Worm (Caenorhabditis elegans) whole organism, late embryonic: ENCODE data around the gene F46C8.1.
A peak's percentile ranks its signal among the peaks of the same experiment; 100 is the strongest.

Source experiments
- C08G9.2 ChIP-seq: sonication (generic microtip); optimal IDR thresholded peaks from 2 replicates; lab custom pipeline; 2016; ENCODE audit warnings: mild to moderate bottlenecking, missing genetic modification characterization, moderate library complexity, missing compliant biosample characterization
- F13H6.1 ChIP-seq: sonication (generic microtip); optimal IDR thresholded peaks from 2 replicates; lab custom pipeline; 2016; ENCODE audit warnings: missing genetic modification characterization, missing compliant biosample characterization
- K09A11.1 ChIP-seq: sonication (generic microtip); optimal IDR thresholded peaks from 2 replicates; lab custom pipeline; 2017; ENCODE audit warnings: antibody characterized with exemption, mild to moderate bottlenecking, missing genetic modification characterization, missing compliant biosample characterization; ENCODE audit not compliant: insufficient read depth
- T23F11.4 ChIP-seq: fragments of 200-800 bp; sonication (Bioruptor generic); optimal IDR thresholded peaks from 2 replicates; lab custom pipeline; 2018; ENCODE audit warnings: mild to moderate bottlenecking, missing genetic modification characterization, missing compliant biosample characterization
- Y22D7AL.16 ChIP-seq: sonication (generic microtip); optimal IDR thresholded peaks from 2 replicates; lab custom pipeline; 2016; ENCODE audit warnings: missing genetic modification characterization, missing compliant biosample characterization
- ama-1 ChIP-seq: fragments of 150-350 bp; optimal IDR thresholded peaks from 2 replicates; lab custom pipeline; 2014
- ceh-18 ChIP-seq: sonication (generic microtip); optimal IDR thresholded peaks from 2 replicates; lab custom pipeline; 2016; ENCODE audit warnings: missing genetic modification characterization, missing compliant biosample characterization
- ceh-19 ChIP-seq: fragments of 200-800 bp; sonication (Bioruptor generic); optimal IDR thresholded peaks from 2 replicates; lab custom pipeline; 2018; ENCODE audit warnings: mild to moderate bottlenecking, missing genetic modification characterization, missing compliant biosample characterization
- ceh-24 ChIP-seq: sonication (generic microtip); optimal IDR thresholded peaks from 2 replicates; lab custom pipeline; 2016; ENCODE audit warnings: mild to moderate bottlenecking, missing genetic modification characterization, missing compliant biosample characterization
- ceh-34 ChIP-seq: sonication (generic microtip); optimal IDR thresholded peaks from 2 replicates; lab custom pipeline; 2016; ENCODE audit warnings: mild to moderate bottlenecking, missing genetic modification characterization, missing compliant biosample characterization
- ceh-45 ChIP-seq: fragments of 200-800 bp; sonication (Bioruptor generic); IDR thresholded peaks from 2 replicates; pipeline ENCODE4 v1.3.6; 2022; ENCODE audit warnings: missing genetic modification reagents, missing genetic modification characterization, missing compliant biosample characterization
- che-1 ChIP-seq: sonication (generic microtip); optimal IDR thresholded peaks from 2 replicates; lab custom pipeline; 2016; ENCODE audit warnings: mild to moderate bottlenecking, missing genetic modification characterization, missing compliant biosample characterization
- dve-1 ChIP-seq: sonication (generic microtip); optimal IDR thresholded peaks from 2 replicates; lab custom pipeline; 2017; ENCODE audit warnings: antibody characterized with exemption, mild to moderate bottlenecking, missing genetic modification characterization, missing compliant biosample characterization
- elt-4 ChIP-seq: sonication (generic microtip); optimal IDR thresholded peaks from 2 replicates; lab custom pipeline; 2016; ENCODE audit warnings: missing genetic modification characterization, missing compliant biosample characterization
- ets-4 ChIP-seq: sonication (generic microtip); optimal IDR thresholded peaks from 2 replicates; lab custom pipeline; 2016; ENCODE audit warnings: missing genetic modification characterization, missing compliant biosample characterization
- fax-1 ChIP-seq: sonication (generic microtip); optimal IDR thresholded peaks from 2 replicates; lab custom pipeline; 2016; ENCODE audit warnings: missing genotype, missing genetic modification characterization, missing compliant biosample characterization
- fkh-10 ChIP-seq: fragments of 150-350 bp; optimal IDR thresholded peaks from 2 replicates; lab custom pipeline; 2014; ENCODE audit warnings: missing biosample characterization, missing genetic modification reagents, missing genetic modification characterization
- hlh-30 ChIP-seq: sonication (generic microtip); optimal IDR thresholded peaks from 2 replicates; lab custom pipeline; 2017; ENCODE audit warnings: antibody characterized with exemption, missing genetic modification characterization, missing compliant biosample characterization; ENCODE audit not compliant: insufficient read depth
- lim-6 ChIP-seq: sonication (generic microtip); optimal IDR thresholded peaks from 2 replicates; lab custom pipeline; 2016; ENCODE audit warnings: missing genetic modification characterization, missing compliant biosample characterization
- madf-2 ChIP-seq: sonication (generic microtip); optimal IDR thresholded peaks from 2 replicates; lab custom pipeline; 2017; ENCODE audit warnings: missing genetic modification characterization, missing compliant biosample characterization
- nhr-11 ChIP-seq: fragments of 150-350 bp; optimal IDR thresholded peaks from 2 replicates; lab custom pipeline; 2014; ENCODE audit warnings: missing biosample characterization, missing genetic modification characterization
- nhr-232 ChIP-seq: sonication (generic microtip); optimal IDR thresholded peaks from 2 replicates; lab custom pipeline; 2016; ENCODE audit warnings: missing genetic modification characterization, missing compliant biosample characterization
- pag-3 ChIP-seq: sonication (generic microtip); optimal IDR thresholded peaks from 2 replicates; lab custom pipeline; 2016; ENCODE audit warnings: missing compliant biosample characterization, missing genetic modification characterization, borderline replicate concordance
- pat-9 ChIP-seq: fragments of 200-800 bp; sonication (Bioruptor generic); optimal IDR thresholded peaks from 2 replicates; lab custom pipeline; 2018; ENCODE audit warnings: mild to moderate bottlenecking, missing genetic modification characterization, moderate library complexity, missing compliant biosample characterization
- pha-2 ChIP-seq: sonication (generic microtip); optimal IDR thresholded peaks from 2 replicates; lab custom pipeline; 2017; ENCODE audit warnings: mild to moderate bottlenecking, missing genetic modification characterization, missing compliant biosample characterization
- pqm-1 ChIP-seq: sonication (generic microtip); optimal IDR thresholded peaks from 2 replicates; lab custom pipeline; 2016; ENCODE audit warnings: missing genetic modification characterization, missing compliant biosample characterization
- ref-2 ChIP-seq: sonication (generic microtip); optimal IDR thresholded peaks from 2 replicates; lab custom pipeline; 2016; ENCODE audit warnings: missing genetic modification characterization, missing compliant biosample characterization
- rnt-1 ChIP-seq: sonication (generic microtip); optimal IDR thresholded peaks from 2 replicates; lab custom pipeline; 2016; ENCODE audit warnings: missing genetic modification characterization, missing compliant biosample characterization
- sox-4 ChIP-seq: sonication (generic microtip); optimal IDR thresholded peaks from 2 replicates; lab custom pipeline; 2017; ENCODE audit warnings: mild to moderate bottlenecking, missing genetic modification characterization, inconsistent platforms, missing compliant biosample characterization
- tbx-2 ChIP-seq: sonication (generic microtip); optimal IDR thresholded peaks from 2 replicates; lab custom pipeline; 2016; ENCODE audit warnings: missing genetic modification characterization, missing compliant biosample characterization
- unc-3 ChIP-seq, 2 experiments: fragments of 200-800 bp in 1 of 2; sonication (Bioruptor generic) in 1 of 2; sonication (generic microtip) in 1 of 2; conservative IDR thresholded peaks in 1 of 2; optimal IDR thresholded peaks in 1 of 2; 2 replicates each; pipeline versions ENCODE4 v1.3.6 to Lab custom; 2016 to 2022; ENCODE audit warnings: missing compliant biosample characterization in 2 of 2, missing genetic modification characterization in 2 of 2, missing genetic modification reagents in 1 of 2
- unc-86 ChIP-seq: sonication (generic microtip); optimal IDR thresholded peaks from 2 replicates; lab custom pipeline; 2016; ENCODE audit warnings: missing genetic modification characterization, missing compliant biosample characterization

The F46C8.1 gene

DNA sequence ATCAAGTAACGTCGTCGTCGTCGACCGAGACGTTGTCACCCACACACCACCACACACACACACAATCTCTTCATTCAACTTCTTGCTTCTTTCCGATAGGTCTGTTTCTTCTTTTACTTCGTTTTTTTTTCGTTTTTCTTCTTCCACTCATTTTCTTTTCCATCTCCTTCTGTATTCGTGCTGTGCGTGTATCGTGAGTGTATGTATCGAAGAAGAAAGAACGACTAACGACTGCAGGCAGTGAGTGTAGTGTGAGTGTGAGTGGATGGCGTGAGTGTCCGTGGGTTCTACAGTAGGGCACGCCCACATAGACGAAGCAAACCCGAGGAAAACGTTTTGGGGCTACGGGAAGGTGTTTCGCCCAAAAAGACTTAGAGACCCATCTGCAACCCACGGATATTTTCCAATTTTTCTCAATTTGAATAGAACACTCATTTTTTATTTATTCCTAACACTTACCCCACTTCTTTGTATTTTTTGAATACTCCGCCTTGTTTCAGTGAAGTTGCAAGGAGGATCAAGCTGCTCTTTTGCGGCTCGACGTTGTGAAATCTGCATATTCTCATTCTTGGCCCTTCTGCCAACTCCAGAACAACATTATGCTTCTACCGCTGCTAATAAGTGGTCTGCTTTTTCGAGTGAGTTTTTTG lies 37.5 kb downstream of the F46C8.1 start, which contains the start of gene adt-2:
Gene adt-2 (plus strand): TSS at position 600 of the 650 bp plus-strand sequence.
- no peak for TF ChIP-seq lim-6
- no peak for TF ChIP-seq dve-1 (tag; lab: Kevin White, UChicago)
- no peak for TF ChIP-seq pag-3 (tag; lab: Kevin White, UChicago)
- TF ChIP-seq ceh-19, result no peak
- TF ChIP-seq pqm-1, result no peak
- no peak for TF ChIP-seq che-1 (tag; lab: Kevin White, UChicago)
- no peak for TF ChIP-seq unc-86
- TF ChIP-seq tbx-2 (tag; lab: Kevin White, UChicago), result no peak
- TF ChIP-seq elt-4 (tag; lab: Kevin White, UChicago), result no peak
- TF ChIP-seq ceh-45 (GFP tag; lab: Robert Waterston, UW), result no peak
- TF ChIP-seq C08G9.2 (tag; lab: Kevin White, UChicago), result no peak
- TF ChIP-seq ceh-34 (tag; lab: Kevin White, UChicago), result no peak
- TF ChIP-seq fax-1, result no peak
- no peak for TF ChIP-seq ceh-18 (tag; lab: Kevin White, UChicago)
- TF ChIP-seq ref-2 (tag; lab: Kevin White, UChicago), result no peak
- no peak for TF ChIP-seq nhr-232 (tag; lab: Kevin White, UChicago)

DNA sequence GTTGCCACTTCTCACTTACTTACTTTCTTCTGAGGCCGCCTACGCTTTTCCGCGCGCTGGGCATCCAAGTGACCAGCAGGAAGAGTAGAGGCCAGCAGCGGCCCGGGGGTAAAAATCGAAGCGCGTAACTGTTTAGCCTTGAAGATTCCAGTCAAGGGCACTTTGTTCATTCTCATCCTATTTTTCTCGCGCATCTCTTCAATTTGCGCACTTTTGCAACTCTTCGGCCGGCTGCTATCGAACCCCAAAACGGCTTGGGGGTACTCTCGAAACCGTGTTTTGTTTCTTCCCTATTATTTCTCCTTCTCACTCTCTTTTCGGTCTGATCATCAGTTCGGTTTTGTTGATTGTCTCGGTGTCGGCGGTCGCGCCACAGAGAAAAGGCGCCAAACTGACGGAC lies 38.3 kb downstream of the F46C8.1 start:
- no peak for TF ChIP-seq che-1 (tag; lab: Kevin White, UChicago)
- no peak for TF ChIP-seq fkh-10
- no peak for TF ChIP-seq nhr-11 (tag; lab: Kevin White, UChicago)
- TF ChIP-seq ref-2 (tag; lab: Kevin White, UChicago), result no peak
- TF ChIP-seq ceh-45 (GFP tag; lab: Robert Waterston, UW), result no peak
- peak; percentile 29 for TF ChIP-seq C08G9.2 (tag; lab: Kevin White, UChicago)
- no peak for TF ChIP-seq ceh-19

DNA sequence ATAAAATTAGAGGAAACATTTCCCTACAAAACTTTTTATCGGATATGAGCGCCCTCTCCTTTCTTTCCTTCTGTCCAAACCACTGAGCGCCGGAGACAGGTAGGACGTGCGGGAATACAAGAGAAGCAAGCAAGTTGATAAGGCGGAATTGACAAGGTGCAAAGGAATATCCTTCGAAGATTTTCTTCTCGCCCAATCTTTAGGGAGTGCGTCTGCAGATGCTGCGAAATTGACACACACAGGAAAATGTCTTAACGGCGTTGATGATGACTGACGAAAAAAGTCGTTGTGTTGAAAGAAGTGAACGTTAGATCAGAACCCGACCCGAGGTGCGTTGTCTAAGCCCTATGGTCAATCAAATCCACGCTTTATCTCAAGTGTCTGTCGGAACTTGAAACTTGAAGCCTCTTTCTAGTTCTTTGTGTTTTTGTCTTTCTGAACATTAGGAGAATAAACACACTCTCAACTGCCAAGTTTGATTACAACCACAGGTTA lies 39.5 kb downstream of the F46C8.1 start:
- no peak for TF ChIP-seq Y22D7AL.16 (tag; lab: Kevin White, UChicago)
- no peak for TF ChIP-seq unc-3 (GFP tag; conservative IDR thresholded peaks at IDR 0.05; lab: Robert Waterston, UW)
- TF ChIP-seq unc-3 (tag; optimal IDR thresholded peaks at IDR 0.05; lab: Kevin White, UChicago), result no peak
- TF ChIP-seq ama-1 (lab: Kevin White, UChicago), result no peak
- TF ChIP-seq hlh-30 (tag; lab: Kevin White, UChicago), result no peak
- no peak for TF ChIP-seq pha-2 (tag; lab: Kevin White, UChicago)
- no peak for TF ChIP-seq pqm-1
- no peak for TF ChIP-seq rnt-1 (tag; lab: Kevin White, UChicago)
- no peak for TF ChIP-seq pag-3 (tag; lab: Kevin White, UChicago)

DNA sequence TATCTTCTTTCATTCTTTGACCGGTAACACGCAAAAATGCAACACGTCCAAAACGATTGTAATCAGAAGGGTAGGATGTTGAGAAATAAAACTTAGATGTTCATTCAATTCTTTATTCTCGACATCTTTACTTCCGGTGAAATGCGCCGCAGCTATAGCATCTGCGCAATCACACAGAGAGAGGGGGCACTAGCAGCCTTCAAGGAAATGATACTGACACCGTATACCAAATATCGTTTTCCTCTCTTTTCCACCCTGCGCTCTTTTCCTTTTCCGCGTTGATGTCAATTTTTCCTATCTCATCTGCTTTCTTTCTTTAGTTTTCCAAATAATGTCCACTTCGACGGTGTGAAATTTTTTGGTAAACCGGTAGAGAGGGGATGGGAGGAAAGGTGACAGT lies 42.5 kb downstream of the F46C8.1 start:
- TF ChIP-seq madf-2 (tag; lab: Kevin White, UChicago) (no peak), F13H6.1 (tag; lab: Kevin White, UChicago) (no peak), T23F11.4 (GFP tag; lab: Kevin White, UChicago) (no peak), C08G9.2 (tag; lab: Kevin White, UChicago) (no peak), K09A11.1 (tag; lab: Kevin White, UChicago) (no peak), unc-86 (no peak), sox-4 (no peak), ets-4 (no peak), hlh-30 (tag; lab: Kevin White, UChicago) (no peak), ceh-18 (tag; lab: Kevin White, UChicago) (no peak), ceh-24 (tag; lab: Kevin White, UChicago) (no peak), nhr-11 (tag; lab: Kevin White, UChicago) (no peak), ceh-45 (GFP tag; lab: Robert Waterston, UW) (no peak), pat-9 (tag; lab: Kevin White, UChicago) (no peak)
- TF ChIP-seq, all 69 proteins: peak for 0
